Fruit fly (Drosophila melanogaster) whole organism, embryonic: Measurements from ENCODE around the gene Ir93a.
A peak's percentile ranks its signal among the peaks of the same experiment; 100 is the strongest.

Experiments
- Antp ChIP-seq: fragments of 200-800 bp; sonication (Bioruptor generic); optimal IDR thresholded peaks from 3 replicates; lab custom pipeline; 2016; ENCODE audit warnings: missing biosample characterization, missing genetic modification characterization
- Atf-2 ChIP-seq: fragments of 200-800 bp; sonication (Bioruptor generic); optimal IDR thresholded peaks from 2 replicates; lab custom pipeline; 2016; ENCODE audit warnings: missing biosample characterization, missing genetic modification characterization
- Blimp-1 ChIP-seq: fragments of 200-800 bp; sonication (Bioruptor generic); optimal IDR thresholded peaks from 3 replicates; lab custom pipeline; 2018; ENCODE audit warnings: missing biosample characterization, missing genetic modification characterization, mild to moderate bottlenecking, moderate library complexity, missing genetic modification reagents
- C15 ChIP-seq: fragments of 200-800 bp; sonication (Bioruptor generic); IDR thresholded peaks from 3 replicates; pipeline ENCODE4 v1.3.6; 2022; ENCODE audit warnings: missing biosample characterization, missing genetic modification characterization
- CG1024 ChIP-seq: fragments of 200-800 bp; sonication (Bioruptor generic); IDR thresholded peaks from 2 replicates; pipeline ENCODE4 v1.3.6; 2022; ENCODE audit warnings: missing biosample characterization, missing genetic modification characterization
- CG10431 ChIP-seq: fragments of 200-800 bp; sonication (Bioruptor generic); optimal IDR thresholded peaks from 3 replicates; lab custom pipeline; 2018; ENCODE audit warnings: missing biosample characterization, mild to moderate bottlenecking, missing genetic modification characterization
- CG11456 ChIP-seq: fragments of 200-800 bp; sonication (Bioruptor generic); IDR thresholded peaks from 3 replicates; pipeline ENCODE4 v1.3.6; 2022; ENCODE audit warnings: missing biosample characterization, missing genetic modification characterization
- CG12071 ChIP-seq: fragments of 200-800 bp; sonication (Bioruptor generic); optimal IDR thresholded peaks from 3 replicates; lab custom pipeline; 2018; ENCODE audit warnings: missing biosample characterization, mild to moderate bottlenecking, missing genetic modification characterization
- CG13424 ChIP-seq: fragments of 200-800 bp; sonication (Bioruptor generic); optimal IDR thresholded peaks from 2 replicates; lab custom pipeline; 2019; ENCODE audit warnings: missing biosample characterization, mild to moderate bottlenecking, missing genetic modification characterization, moderate library complexity
- CG15011 ChIP-seq: fragments of 200-800 bp; sonication (Bioruptor generic); optimal IDR thresholded peaks from 3 replicates; lab custom pipeline; 2018; ENCODE audit warnings: missing biosample characterization, mild to moderate bottlenecking, missing genetic modification characterization
- CG15073 ChIP-seq: fragments of 200-800 bp; sonication (Bioruptor generic); optimal IDR thresholded peaks from 2 replicates; lab custom pipeline; 2016; ENCODE audit warnings: missing biosample characterization, missing genetic modification characterization
- CG15696 ChIP-seq: fragments of 200-800 bp; sonication (Bioruptor generic); optimal IDR thresholded peaks from 2 replicates; lab custom pipeline; 2019; ENCODE audit warnings: missing biosample characterization, mild to moderate bottlenecking, missing genetic modification characterization, moderate library complexity
- CG18011 ChIP-seq: fragments of 200-800 bp; sonication (Bioruptor generic); optimal IDR thresholded peaks from 2 replicates; lab custom pipeline; 2017; ENCODE audit warnings: missing biosample characterization, missing genetic modification characterization, mild to moderate bottlenecking, moderate library complexity, missing genotype
- CG1832 ChIP-seq: fragments of 200-800 bp; sonication (Bioruptor generic); optimal IDR thresholded peaks from 2 replicates; lab custom pipeline; 2017; ENCODE audit warnings: missing biosample characterization, mild to moderate bottlenecking, missing genetic modification characterization, inconsistent platforms
- CG2202 ChIP-seq: fragments of 200-800 bp; sonication (Bioruptor generic); optimal IDR thresholded peaks from 2 replicates; lab custom pipeline; 2018; ENCODE audit warnings: missing biosample characterization, mild to moderate bottlenecking, missing genetic modification characterization
- CG31224 ChIP-seq: fragments of 200-800 bp; sonication (Bioruptor generic); IDR thresholded peaks from 2 replicates; pipeline ENCODE4 v1.3.6; 2022; ENCODE audit warnings: missing biosample characterization, missing genetic modification characterization
- CG31365 ChIP-seq: fragments of 200-800 bp; sonication (Bioruptor generic); optimal IDR thresholded peaks from 2 replicates; lab custom pipeline; 2018; ENCODE audit warnings: missing biosample characterization, mild to moderate bottlenecking, missing genetic modification characterization
- CG3995 ChIP-seq: fragments of 200-800 bp; sonication (Bioruptor generic); optimal IDR thresholded peaks from 3 replicates; lab custom pipeline; 2016; ENCODE audit warnings: missing biosample characterization, missing genetic modification characterization
- CG4730 ChIP-seq: fragments of 200-800 bp; sonication (Bioruptor generic); IDR thresholded peaks from 2 replicates; pipeline ENCODE4 v1.3.6; 2022; ENCODE audit warnings: missing biosample characterization, missing genetic modification characterization
- CG4854 ChIP-seq: fragments of 200-800 bp; sonication (Bioruptor generic); optimal IDR thresholded peaks from 2 replicates; lab custom pipeline; 2016; ENCODE audit warnings: missing biosample characterization, missing genetic modification characterization, inconsistent platforms
- CG6254 ChIP-seq: fragments of 200-800 bp; sonication (Bioruptor generic); optimal IDR thresholded peaks from 3 replicates; lab custom pipeline; 2017; ENCODE audit warnings: mild to moderate bottlenecking, missing biosample characterization, missing genetic modification reagents, missing genetic modification characterization
- CG8089 ChIP-seq: fragments of 200-800 bp; sonication (Bioruptor generic); optimal IDR thresholded peaks from 3 replicates; lab custom pipeline; 2016; ENCODE audit warnings: missing biosample characterization, missing genetic modification characterization
- CHES-1-like ChIP-seq: fragments of 200-800 bp; sonication (Bioruptor generic); optimal IDR thresholded peaks from 2 replicates; lab custom pipeline; 2016; ENCODE audit warnings: missing biosample characterization, missing genetic modification characterization
- HLHmδ ChIP-seq: fragments of 200-800 bp; sonication (Bioruptor generic); optimal IDR thresholded peaks from 2 replicates; lab custom pipeline; 2018; ENCODE audit warnings: missing biosample characterization, mild to moderate bottlenecking, missing genetic modification characterization, moderate library complexity
- Hr3 ChIP-seq: fragments of 200-800 bp; sonication (Bioruptor generic); optimal IDR thresholded peaks from 3 replicates; lab custom pipeline; 2016; ENCODE audit warnings: missing biosample characterization, missing genetic modification characterization
- Hr51 ChIP-seq, 2 experiments: fragments of 200-800 bp; sonication (Bioruptor generic); optimal IDR thresholded peaks; 2 replicates in 1 of 2; 3 replicates in 1 of 2; lab custom pipeline; 2016 to 2018; ENCODE audit warnings: missing biosample characterization in 2 of 2, missing genetic modification characterization in 2 of 2, mild to moderate bottlenecking in 1 of 2, moderate library complexity in 1 of 2
- Lpt ChIP-seq: fragments of >200 bp; optimal IDR thresholded peaks from 2 replicates; lab custom pipeline; 2018; ENCODE audit warnings: missing biosample characterization, missing genetic modification characterization
- MTF-1 ChIP-seq: fragments of 200-800 bp; sonication (Bioruptor generic); optimal IDR thresholded peaks from 2 replicates; lab custom pipeline; 2018; ENCODE audit warnings: missing biosample characterization, mild to moderate bottlenecking, missing genetic modification characterization, borderline replicate concordance
- Opbp ChIP-seq: fragments of 200-800 bp; sonication (Bioruptor generic); IDR thresholded peaks from 3 replicates; pipeline ENCODE4 v1.3.6; 2022; ENCODE audit warnings: missing biosample characterization, missing genetic modification characterization; ENCODE audit not compliant: partially characterized antibody
- Trl ChIP-seq, 3 experiments: fragments of >200 bp in 2 of 3; fragments of 200-800 bp in 1 of 3; sonication (Bioruptor generic) in 1 of 3; optimal IDR thresholded peaks; 2 replicates in 1 of 3; 3 replicates in 2 of 3; lab custom pipeline; 2016 to 2017; ENCODE audit warnings: missing biosample characterization in 1 of 3, missing genetic modification characterization in 1 of 3
- Usf ChIP-seq: fragments of 200-800 bp; sonication (Bioruptor generic); optimal IDR thresholded peaks from 2 replicates; lab custom pipeline; 2017; ENCODE audit warnings: missing genotype, missing biosample characterization, missing genetic modification characterization
- Vsx1 ChIP-seq: fragments of 200-800 bp; sonication (Bioruptor generic); optimal IDR thresholded peaks from 2 replicates; lab custom pipeline; 2017; ENCODE audit warnings: missing biosample characterization, mild to moderate bottlenecking, missing genetic modification characterization, missing genetic modification reagents
- abd-A ChIP-seq: fragments of 200-800 bp; sonication (Bioruptor generic); optimal IDR thresholded peaks from 3 replicates; lab custom pipeline; 2019; ENCODE audit warnings: missing biosample characterization, mild to moderate bottlenecking, missing genetic modification characterization, moderate library complexity
- chif ChIP-seq, 2 experiments: fragments of 200-800 bp; sonication (Bioruptor generic); optimal IDR thresholded peaks; 3 replicates each; lab custom pipeline; 2016; ENCODE audit warnings: missing biosample characterization in 2 of 2, missing genetic modification characterization in 2 of 2
- crc ChIP-seq: fragments of 200-800 bp; sonication (Bioruptor generic); optimal IDR thresholded peaks from 2 replicates; lab custom pipeline; 2016; ENCODE audit warnings: missing biosample characterization, missing genetic modification characterization
- dmrt99B ChIP-seq: fragments of 200-800 bp; sonication (Bioruptor generic); optimal IDR thresholded peaks from 2 replicates; lab custom pipeline; 2018; ENCODE audit warnings: missing biosample characterization, mild to moderate bottlenecking, missing genetic modification characterization, moderate library complexity
- ems ChIP-seq: fragments of 200-800 bp; sonication (Bioruptor generic); optimal IDR thresholded peaks from 3 replicates; lab custom pipeline; 2016; ENCODE audit warnings: missing biosample characterization, missing genetic modification characterization
- esg ChIP-seq: fragments of 200-800 bp; sonication (Bioruptor generic); conservative IDR thresholded peaks from 2 replicates; pipeline ENCODE4 v1.3.6; 2022; ENCODE audit warnings: missing biosample characterization, missing genetic modification characterization
- gcm ChIP-seq: fragments of 200-800 bp; sonication (Bioruptor generic); optimal IDR thresholded peaks from 2 replicates; lab custom pipeline; 2019; ENCODE audit warnings: missing biosample characterization, mild to moderate bottlenecking, missing genetic modification characterization, moderate library complexity
- hb ChIP-seq: fragments of 200-800 bp; sonication (Bioruptor generic); IDR thresholded peaks from 3 replicates; pipeline ENCODE4 v1.3.6; 2022; ENCODE audit warnings: missing biosample characterization, missing genetic modification characterization; ENCODE audit not compliant: partially characterized antibody
- her ChIP-seq: fragments of 200-800 bp; sonication (Bioruptor generic); optimal IDR thresholded peaks from 2 replicates; lab custom pipeline; 2016; ENCODE audit warnings: missing biosample characterization, missing genetic modification characterization
- jigr1 ChIP-seq: fragments of 200-800 bp; sonication (Bioruptor generic); IDR thresholded peaks from 3 replicates; pipeline ENCODE4 v1.3.6; 2022; ENCODE audit warnings: missing biosample characterization, missing genetic modification characterization
- otp ChIP-seq: fragments of 200-800 bp; sonication (Bioruptor generic); IDR thresholded peaks from 3 replicates; pipeline ENCODE4, ENCODE4 v1.3.6; 2022; ENCODE audit warnings: missing biosample characterization, missing genetic modification characterization
- slbo ChIP-seq: fragments of 200-800 bp; sonication (Bioruptor generic); IDR thresholded peaks from 2 replicates; pipeline ENCODE4 v1.3.6; 2022; ENCODE audit warnings: missing biosample characterization, missing genetic modification characterization
- sob ChIP-seq: fragments of 200-800 bp; sonication (Bioruptor generic); IDR thresholded peaks from 2 replicates; pipeline ENCODE4 v1.3.6; 2022; ENCODE audit warnings: missing biosample characterization, missing genetic modification characterization
- tup ChIP-seq: fragments of 200-800 bp; sonication (Bioruptor generic); optimal IDR thresholded peaks from 2 replicates; lab custom pipeline; 2016; ENCODE audit warnings: missing biosample characterization, mild to moderate bottlenecking, missing genetic modification characterization, moderate library complexity
- usp ChIP-seq: fragments of >200 bp; optimal IDR thresholded peaks from 2 replicates; lab custom pipeline; 2017; ENCODE audit warnings: missing biosample characterization, missing genetic modification characterization
- wek ChIP-seq: fragments of 200-800 bp; sonication (Bioruptor generic); optimal IDR thresholded peaks from 3 replicates; lab custom pipeline; 2018; ENCODE audit warnings: missing biosample characterization, mild to moderate bottlenecking, missing genetic modification characterization, moderate library complexity
- zen ChIP-seq: fragments of 200-800 bp; sonication (Bioruptor generic); optimal IDR thresholded peaks from 3 replicates; lab custom pipeline; 2018; ENCODE audit warnings: missing biosample characterization, mild to moderate bottlenecking, missing genetic modification characterization, moderate library complexity

Gene Ir93a

DNA sequence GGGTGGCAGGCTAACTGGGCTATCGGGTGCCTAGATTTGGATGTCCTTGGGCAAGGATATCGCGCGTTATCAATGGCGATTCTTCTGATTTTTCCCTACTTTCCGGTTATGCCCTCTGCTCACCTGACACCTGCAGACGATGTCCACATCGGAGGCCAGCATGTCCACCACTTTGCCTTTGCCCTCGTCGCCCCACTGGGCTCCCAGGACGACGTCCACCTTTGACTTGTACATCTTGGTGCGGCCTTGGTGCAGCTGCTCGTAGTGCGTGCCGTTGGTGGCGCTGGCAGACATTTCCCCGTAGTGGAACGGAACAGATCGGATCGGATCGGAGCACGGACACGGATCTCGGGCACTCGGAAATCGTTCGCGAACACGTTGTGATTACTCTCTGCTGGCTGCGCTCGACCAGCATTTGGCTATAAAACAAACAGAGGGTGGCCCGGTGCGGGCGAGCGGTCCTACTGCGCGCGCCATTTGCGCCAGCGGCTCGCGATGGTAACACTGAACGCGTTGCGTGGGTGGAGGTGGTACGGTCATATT, 29.5 kb downstream of the Ir93a start, which contains the start of gene Adss (continued):
- TF ChIP-seq CG1024 (GFP tag; lab: Robert Waterston, UW): peak; percentile 44; the same call in 1 of the 2 replicates
- no peak for TF ChIP-seq Blimp-1 (GFP tag; lab: Kevin White, UChicago)
- no peak for TF ChIP-seq Hr3 (GFP tag; lab: Kevin White, UChicago)
- TF ChIP-seq chif (GFP tag; optimal IDR thresholded peaks at IDR 0.05; lab: Kevin White, UChicago): peak in 1 of 2 experiments; percentile 24
- no peak for TF ChIP-seq CG4854 (GFP tag; lab: Kevin White, UChicago)
- peak; percentile 59 for TF ChIP-seq her (GFP tag; lab: Kevin White, UChicago)
- peak; percentile 57 for TF ChIP-seq CG6254 (GFP tag; lab: Kevin White, UChicago)
- peak; percentile 57 for TF ChIP-seq gcm (GFP tag; lab: Kevin White, UChicago)
- no peak for TF ChIP-seq CG15696 (tag; lab: Kevin White, UChicago)
- TF ChIP-seq abd-A (tag; lab: Kevin White, UChicago): peak; percentile 23
- peak; percentile 36 for TF ChIP-seq Antp (GFP tag; lab: Kevin White, UChicago)
- TF ChIP-seq CG10431 (GFP tag; lab: Kevin White, UChicago): peak; percentile 36
- peak in 1 of 2 experiments; percentile 26 for TF ChIP-seq Trl (optimal IDR thresholded peaks at IDR 0.05; lab: Kevin White, UChicago)
- TF ChIP-seq Trl (GFP tag; optimal IDR thresholded peaks at IDR 0.05; lab: Kevin White, UChicago): peak; percentile 56
- no peak for TF ChIP-seq dmrt99B (tag; lab: Kevin White, UChicago)
- no peak for TF ChIP-seq CG4730
- no peak for TF ChIP-seq Usf (GFP tag; lab: Kevin White, UChicago)
- TF ChIP-seq CG1832: no peak
- no peak for TF ChIP-seq C15
- TF ChIP-seq MTF-1 (GFP tag; lab: Kevin White, UChicago): peak; percentile 63
- TF ChIP-seq zen (tag; lab: Kevin White, UChicago): no peak
- no peak for TF ChIP-seq esg (GFP tag; lab: Robert Waterston, UW)
- no peak for TF ChIP-seq CG15073 (GFP tag; lab: Kevin White, UChicago)
- peak; percentile 43 for TF ChIP-seq CG12071 (GFP tag; lab: Kevin White, UChicago)
- TF ChIP-seq jigr1 (GFP tag; lab: Robert Waterston, UW): no peak
- no peak for TF ChIP-seq CG3995
- no peak for TF ChIP-seq usp (GFP tag; lab: Kevin White, UChicago)
- TF ChIP-seq sob (GFP tag; lab: Robert Waterston, UW): peak; percentile 56; the same call in 1 of the 2 replicates
- peak; percentile 53; the same call in 2 of the 3 replicates for TF ChIP-seq Opbp (GFP tag; lab: Robert Waterston, UW)
- TF ChIP-seq CG18011 (GFP tag; lab: Kevin White, UChicago): no peak
- TF ChIP-seq CHES-1-like (GFP tag; lab: Kevin White, UChicago): peak; percentile 39
- TF ChIP-seq otp (GFP tag; lab: Robert Waterston, UW): no peak
- TF ChIP-seq CG2202 (tag; lab: Kevin White, UChicago): no peak
- TF ChIP-seq Vsx1 (GFP tag; lab: Kevin White, UChicago): no peak
- TF ChIP-seq Lpt (GFP tag; lab: Kevin White, UChicago): peak; percentile 46
- TF ChIP-seq HLHmδ (GFP tag; lab: Kevin White, UChicago): peak; percentile 94
- TF ChIP-seq CG15011 (GFP tag; lab: Kevin White, UChicago): no peak
- TF ChIP-seq crc (GFP tag; lab: Kevin White, UChicago): no peak
- no peak for TF ChIP-seq Hr51 (GFP tag; optimal IDR thresholded peaks at IDR 0.05; lab: Kevin White, UChicago)
- no peak for TF ChIP-seq CG31224 (GFP tag; lab: Robert Waterston, UW)
- no peak for TF ChIP-seq CG31365 (tag; lab: Kevin White, UChicago)
- TF ChIP-seq CG13424 (tag; lab: Kevin White, UChicago): no peak
- TF ChIP-seq slbo (GFP tag; lab: Robert Waterston, UW): peak; percentile 54
- no peak for TF ChIP-seq Atf-2 (GFP tag; lab: Kevin White, UChicago)
- peak; percentile 13 for TF ChIP-seq wek
- TF ChIP-seq ems (GFP tag; lab: Kevin White, UChicago): no peak
- no peak for TF ChIP-seq hb (GFP tag; lab: Robert Waterston, UW)
- peak; percentile 67; the same call in 1 of the 3 replicates for TF ChIP-seq CG11456 (GFP tag; lab: Robert Waterston, UW)
- peak; percentile 5 for TF ChIP-seq tup (GFP tag; lab: Kevin White, UChicago)
- no peak for TF ChIP-seq CG8089
